Fruit fly (Drosophila melanogaster) whole organism: ENCODE measurements around the gene tap.

Experiments
- CG8478 ChIP-seq: fragments of >200 bp; optimal IDR thresholded peaks from 2 replicates; lab custom pipeline; 2018; ENCODE audit warnings: inconsistent platforms
- Dll ChIP-seq: fragments of >200 bp; optimal IDR thresholded peaks from 2 replicates; lab custom pipeline; 2017
- EcR ChIP-seq, 2 experiments: fragments of >200 bp; optimal IDR thresholded peaks; 2 replicates each; lab custom pipeline; 2017; ENCODE audit warnings: missing biosample characterization in 2 of 2, missing genetic modification characterization in 2 of 2, missing genetic modification reagents in 2 of 2
- pan ChIP-seq: fragments of >200 bp; optimal IDR thresholded peaks from 2 replicates; lab custom pipeline; 2017
- psq ChIP-seq: fragments of >200 bp; optimal IDR thresholded peaks from 2 replicates; lab custom pipeline; 2017
- usp ChIP-seq: fragments of >200 bp; optimal IDR thresholded peaks from 2 replicates; lab custom pipeline; 2017; ENCODE audit warnings: missing biosample characterization, missing genetic modification characterization, mixed read lengths

DNA sequence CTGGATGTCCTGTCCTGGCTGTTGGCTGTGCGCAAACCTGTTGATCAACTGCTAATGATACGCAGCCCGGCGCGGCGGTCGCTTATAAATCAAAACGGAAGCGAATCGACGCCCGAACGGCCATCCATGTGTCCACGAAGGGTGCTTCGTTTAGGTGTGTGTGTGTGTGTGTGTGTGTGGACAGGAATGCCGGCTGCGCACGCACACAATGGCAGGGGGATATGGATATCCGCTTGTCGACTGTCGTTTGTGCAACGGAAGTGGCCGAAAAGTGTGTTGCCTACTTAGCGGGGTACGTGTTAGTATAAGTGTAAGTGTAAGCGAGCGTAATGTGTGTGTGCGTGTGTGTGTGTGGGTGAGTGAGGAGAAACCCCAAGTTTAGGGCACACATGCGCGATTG, 9.9 kb upstream of the tap start, which contains the start of gene Mip:
- no peak for TF ChIP-seq psq
- no peak for TF ChIP-seq pan (lab: Kevin White, UChicago)
- no peak for TF ChIP-seq EcR (GFP tag; optimal IDR thresholded peaks at IDR 0.05; lab: Kevin White, UChicago)
- TF ChIP-seq usp (GFP tag; lab: Kevin White, UChicago), result no peak
- TF ChIP-seq CG8478 (lab: Kevin White, UChicago), result no peak
- TF ChIP-seq Dll (lab: Kevin White, UChicago), result no peak
